Worm (Caenorhabditis elegans) whole organism, late embryonic: ENCODE data around the gene parn-1.

ENCODE experiments used
- T23F11.4 ChIP-seq: fragments of 200-800 bp; sonication (Bioruptor generic); optimal IDR thresholded peaks from 2 replicates; lab custom pipeline; 2018; ENCODE audit warnings: mild to moderate bottlenecking, missing genetic modification characterization, missing compliant biosample characterization
- ama-1 ChIP-seq: fragments of 150-350 bp; optimal IDR thresholded peaks from 2 replicates; lab custom pipeline; 2014
- ceh-19 ChIP-seq: fragments of 200-800 bp; sonication (Bioruptor generic); optimal IDR thresholded peaks from 2 replicates; lab custom pipeline; 2018; ENCODE audit warnings: mild to moderate bottlenecking, missing genetic modification characterization, missing compliant biosample characterization
- ceh-22 ChIP-seq: sonication (generic microtip); optimal IDR thresholded peaks from 2 replicates; lab custom pipeline; 2017; ENCODE audit warnings: missing biosample characterization, missing genetic modification characterization
- che-1 ChIP-seq: sonication (generic microtip); optimal IDR thresholded peaks from 2 replicates; lab custom pipeline; 2016; ENCODE audit warnings: mild to moderate bottlenecking, missing genetic modification characterization, missing compliant biosample characterization
- ets-4 ChIP-seq: sonication (generic microtip); optimal IDR thresholded peaks from 2 replicates; lab custom pipeline; 2016; ENCODE audit warnings: missing genetic modification characterization, missing compliant biosample characterization
- hlh-13 ChIP-seq: fragments of 200-800 bp; sonication (Bioruptor generic); optimal IDR thresholded peaks from 2 replicates; lab custom pipeline; 2018; ENCODE audit warnings: mild to moderate bottlenecking, missing genetic modification characterization, missing compliant biosample characterization
- lim-6 ChIP-seq: sonication (generic microtip); optimal IDR thresholded peaks from 2 replicates; lab custom pipeline; 2016; ENCODE audit warnings: missing genetic modification characterization, missing compliant biosample characterization
- madf-2 ChIP-seq: sonication (generic microtip); optimal IDR thresholded peaks from 2 replicates; lab custom pipeline; 2017; ENCODE audit warnings: missing genetic modification characterization, missing compliant biosample characterization
- sdc-2 ChIP-seq: sonication (generic microtip); optimal IDR thresholded peaks from 2 replicates; lab custom pipeline; 2016; ENCODE audit warnings: missing genotype, missing genetic modification characterization, missing compliant biosample characterization
- sox-2 ChIP-seq: fragments of 200-800 bp; sonication (Bioruptor generic); IDR thresholded peaks from 2 replicates; pipeline ENCODE4 v1.3.6; 2022; ENCODE audit warnings: missing genetic modification reagents, missing genetic modification characterization, missing compliant biosample characterization
- tbx-2 ChIP-seq: sonication (generic microtip); optimal IDR thresholded peaks from 2 replicates; lab custom pipeline; 2016; ENCODE audit warnings: missing genetic modification characterization, missing compliant biosample characterization
- unc-86 ChIP-seq: sonication (generic microtip); optimal IDR thresholded peaks from 2 replicates; lab custom pipeline; 2016; ENCODE audit warnings: missing genetic modification characterization, missing compliant biosample characterization

DNA sequence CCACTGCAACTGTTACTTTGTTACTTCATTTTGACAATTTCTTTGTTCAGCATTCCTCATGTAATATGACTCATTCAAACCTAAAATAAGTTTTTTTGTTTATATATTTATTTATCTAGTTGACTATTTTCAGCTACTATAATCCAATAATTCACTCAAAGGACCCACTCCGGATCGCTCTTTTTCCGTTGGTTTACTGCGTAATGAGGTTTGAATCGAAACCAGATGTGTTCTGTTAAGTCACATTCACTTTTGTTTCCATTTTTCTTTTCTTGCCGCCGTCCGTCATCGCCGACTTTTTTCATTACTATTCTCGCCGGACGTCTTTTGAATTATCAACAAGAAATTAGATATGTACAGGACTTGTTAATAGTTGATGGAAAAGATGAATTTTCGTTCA lies 31.7 kb downstream of the parn-1 start:
- TF ChIP-seq sdc-2 (no peak), madf-2 (tag; lab: Kevin White, UChicago) (no peak), che-1 (tag; lab: Kevin White, UChicago) (no peak), hlh-13 (GFP tag; lab: Kevin White, UChicago) (no peak), tbx-2 (no peak), ama-1 (lab: Kevin White, UChicago) (no peak), unc-86 (no peak), sox-2 (GFP tag; lab: Robert Waterston, UW) (no peak), T23F11.4 (GFP tag; lab: Kevin White, UChicago) (no peak), ets-4 (tag; lab: Kevin White, UChicago) (no peak), ceh-22 (tag; lab: Kevin White, UChicago) (no peak), ceh-19 (no peak), lim-6 (tag; lab: Kevin White, UChicago) (no peak)
